Fruit fly (Drosophila melanogaster) whole organism, embryonic: Measurements from ENCODE around the gene CG12477.

Experiments
- Abd-B ChIP-seq: fragments of 200-800 bp; sonication (Bioruptor generic); optimal IDR thresholded peaks from 2 replicates; lab custom pipeline; 2018; ENCODE audit warnings: missing biosample characterization, mild to moderate bottlenecking, missing genetic modification characterization, moderate library complexity
- BEAF-32 ChIP-seq: fragments of 200-800 bp; sonication (Bioruptor generic); optimal IDR thresholded peaks from 3 replicates; lab custom pipeline; 2017; ENCODE audit warnings: missing biosample characterization, missing genetic modification characterization, mild to moderate bottlenecking, moderate library complexity, missing genetic modification reagents
- Bgb ChIP-seq: fragments of 200-800 bp; sonication (Bioruptor generic); IDR thresholded peaks from 2 replicates; pipeline ENCODE4 v1.3.6; 2022; ENCODE audit warnings: missing biosample characterization, missing genetic modification characterization; ENCODE audit not compliant: partially characterized antibody
- Blimp-1 ChIP-seq: fragments of 200-800 bp; sonication (Bioruptor generic); optimal IDR thresholded peaks from 3 replicates; lab custom pipeline; 2018; ENCODE audit warnings: missing biosample characterization, missing genetic modification characterization, mild to moderate bottlenecking, moderate library complexity, missing genetic modification reagents
- BtbVII ChIP-seq: fragments of 200-800 bp; sonication (Bioruptor generic); optimal IDR thresholded peaks from 3 replicates; lab custom pipeline; 2017; ENCODE audit warnings: missing biosample characterization, mild to moderate bottlenecking, missing genetic modification characterization
- C15 ChIP-seq: fragments of 200-800 bp; sonication (Bioruptor generic); IDR thresholded peaks from 3 replicates; pipeline ENCODE4 v1.3.6; 2022; ENCODE audit warnings: missing biosample characterization, missing genetic modification characterization
- CG1024 ChIP-seq: fragments of 200-800 bp; sonication (Bioruptor generic); IDR thresholded peaks from 2 replicates; pipeline ENCODE4 v1.3.6; 2022; ENCODE audit warnings: missing biosample characterization, missing genetic modification characterization
- CG10321 ChIP-seq: fragments of 200-800 bp; sonication (Bioruptor generic); IDR thresholded peaks from 2 replicates; pipeline ENCODE4 v1.3.6; 2022; ENCODE audit warnings: missing biosample characterization, missing genetic modification characterization
- CG10543 ChIP-seq: fragments of 200-800 bp; sonication (Bioruptor generic); optimal IDR thresholded peaks from 3 replicates; lab custom pipeline; 2017; ENCODE audit warnings: missing biosample characterization, mild to moderate bottlenecking, missing genetic modification characterization, moderate library complexity
- CG11695 ChIP-seq: fragments of 200-800 bp; sonication (Bioruptor generic); IDR thresholded peaks from 3 replicates; pipeline ENCODE4 v1.3.6; 2022; ENCODE audit warnings: missing biosample characterization, missing genetic modification characterization
- CG13894 ChIP-seq: fragments of 200-800 bp; sonication (Bioruptor generic); optimal IDR thresholded peaks from 3 replicates; lab custom pipeline; 2018; ENCODE audit warnings: missing biosample characterization, mild to moderate bottlenecking, missing genetic modification characterization, moderate library complexity
- CG1529 ChIP-seq: fragments of 200-800 bp; sonication (Bioruptor generic); optimal IDR thresholded peaks from 3 replicates; lab custom pipeline; 2018; ENCODE audit warnings: missing biosample characterization, missing genetic modification characterization
- CG17385 ChIP-seq: fragments of 200-800 bp; sonication (Bioruptor generic); optimal IDR thresholded peaks from 3 replicates; lab custom pipeline; 2018; ENCODE audit warnings: missing biosample characterization, mild to moderate bottlenecking, missing genetic modification characterization
- CG2889 ChIP-seq: fragments of 200-800 bp; sonication (Bioruptor generic); IDR thresholded peaks from 3 replicates; pipeline ENCODE4 v1.3.6; 2022; ENCODE audit warnings: missing biosample characterization, missing genetic modification characterization
- CG31224 ChIP-seq: fragments of 200-800 bp; sonication (Bioruptor generic); IDR thresholded peaks from 2 replicates; pipeline ENCODE4 v1.3.6; 2022; ENCODE audit warnings: missing biosample characterization, missing genetic modification characterization
- CG3163 ChIP-seq: fragments of 200-800 bp; sonication (Bioruptor generic); optimal IDR thresholded peaks from 3 replicates; lab custom pipeline; 2016; ENCODE audit warnings: missing biosample characterization, missing genetic modification characterization
- CG32772 ChIP-seq: fragments of 200-800 bp; sonication (Bioruptor generic); IDR thresholded peaks from 2 replicates; pipeline ENCODE4 v1.3.6; 2022; ENCODE audit warnings: missing biosample characterization, missing genetic modification characterization
- CG3995 ChIP-seq: fragments of 200-800 bp; sonication (Bioruptor generic); optimal IDR thresholded peaks from 3 replicates; lab custom pipeline; 2016; ENCODE audit warnings: missing biosample characterization, missing genetic modification characterization
- CG7839 ChIP-seq: fragments of 200-800 bp; sonication (Bioruptor generic); optimal IDR thresholded peaks from 3 replicates; lab custom pipeline; 2018; ENCODE audit warnings: missing biosample characterization, mild to moderate bottlenecking, missing genetic modification characterization, moderate library complexity
- CG7987 ChIP-seq: fragments of 200-800 bp; sonication (Bioruptor generic); optimal IDR thresholded peaks from 2 replicates; lab custom pipeline; 2018; ENCODE audit warnings: missing biosample characterization, mild to moderate bottlenecking, missing genetic modification characterization, moderate library complexity
- E2f2 ChIP-seq: fragments of 200-800 bp; sonication (Bioruptor generic); IDR thresholded peaks from 2 replicates; pipeline ENCODE4 v1.3.6; 2022; ENCODE audit warnings: missing biosample characterization, missing genetic modification characterization
- Ets65A ChIP-seq: fragments of 200-800 bp; sonication (Bioruptor generic); peaks from one replicate; lab custom pipeline; 2016; ENCODE audit warnings: missing biosample characterization, missing genetic modification characterization
- Hmr ChIP-seq: fragments of 200-800 bp; sonication (Bioruptor generic); optimal IDR thresholded peaks from 3 replicates; lab custom pipeline; 2017; ENCODE audit warnings: mild to moderate bottlenecking, missing biosample characterization, missing genetic modification reagents, missing genetic modification characterization
- Hr78 ChIP-seq, 2 experiments: fragments of 200-800 bp in 1 of 2; fragments of >200 bp in 1 of 2; sonication (Bioruptor generic) in 1 of 2; optimal IDR thresholded peaks; 2 replicates each; lab custom pipeline; 2017 to 2019; ENCODE audit warnings: missing biosample characterization in 2 of 2, missing genetic modification characterization in 2 of 2, mild to moderate bottlenecking in 1 of 2, moderate library complexity in 1 of 2
- MTF-1 ChIP-seq: fragments of 200-800 bp; sonication (Bioruptor generic); optimal IDR thresholded peaks from 2 replicates; lab custom pipeline; 2018; ENCODE audit warnings: missing biosample characterization, mild to moderate bottlenecking, missing genetic modification characterization, borderline replicate concordance
- Med ChIP-seq: fragments of 200-800 bp; sonication (Bioruptor generic); peaks from one replicate; lab custom pipeline; 2016; ENCODE audit warnings: missing biosample characterization, missing genetic modification characterization, mild to moderate bottlenecking, inconsistent platforms, moderate library complexity
- NFAT ChIP-seq: fragments of 200-800 bp; sonication (Bioruptor generic); IDR thresholded peaks from 2 replicates; pipeline ENCODE4 v1.3.6; 2022; ENCODE audit warnings: missing biosample characterization, missing genetic modification characterization
- Nf-YA ChIP-seq: fragments of 200-800 bp; sonication (Bioruptor generic); IDR thresholded peaks from 2 replicates; pipeline ENCODE4 v1.3.6; 2022; ENCODE audit warnings: missing biosample characterization, missing genetic modification characterization
- Ssrp ChIP-seq: fragments of 200-800 bp; sonication (Bioruptor generic); optimal IDR thresholded peaks from 2 replicates; lab custom pipeline; 2018; ENCODE audit warnings: missing biosample characterization, mild to moderate bottlenecking, missing genetic modification characterization, moderate library complexity
- Stat92E ChIP-seq, 3 experiments: fragments of >200 bp in 2 of 3; fragments of 200-800 bp in 1 of 3; sonication (Bioruptor generic) in 1 of 3; optimal IDR thresholded peaks; 2 replicates each; lab custom pipeline; 2017 to 2019; ENCODE audit warnings: missing biosample characterization in 3 of 3, missing genetic modification characterization in 3 of 3, mild to moderate bottlenecking in 1 of 3, moderate library complexity in 1 of 3
- Taf1 ChIP-seq: fragments of 200-800 bp; sonication (Bioruptor generic); IDR thresholded peaks from 2 replicates; pipeline ENCODE4 v1.3.6; 2022; ENCODE audit warnings: missing biosample characterization, missing genetic modification characterization
- ase ChIP-seq: fragments of 200-800 bp; sonication (Bioruptor generic); IDR thresholded peaks from 3 replicates; pipeline ENCODE4 v1.3.6; 2022; ENCODE audit warnings: missing biosample characterization, missing genetic modification characterization
- crp ChIP-seq, 2 experiments: fragments of 200-800 bp; sonication (Bioruptor generic); optimal IDR thresholded peaks; 2 replicates in 1 of 2; 3 replicates in 1 of 2; lab custom pipeline; 2017; ENCODE audit warnings: missing biosample characterization in 2 of 2, missing genetic modification characterization in 2 of 2, mild to moderate bottlenecking in 1 of 2, moderate library complexity in 1 of 2
- gem ChIP-seq: fragments of 200-800 bp; sonication (Bioruptor generic); optimal IDR thresholded peaks from 2 replicates; lab custom pipeline; 2019; ENCODE audit warnings: missing biosample characterization, mild to moderate bottlenecking, missing genetic modification characterization, moderate library complexity
- klu ChIP-seq: fragments of 200-800 bp; sonication (Bioruptor generic); IDR thresholded peaks from 2 replicates; pipeline ENCODE4 v1.3.6; 2022; ENCODE audit warnings: missing biosample characterization, missing genetic modification characterization
- nmo ChIP-seq: fragments of 200-800 bp; sonication (Bioruptor generic); optimal IDR thresholded peaks from 2 replicates; lab custom pipeline; 2018; ENCODE audit warnings: missing biosample characterization, mild to moderate bottlenecking, missing genetic modification characterization, moderate library complexity
- pros ChIP-seq: fragments of 200-800 bp; sonication (Bioruptor generic); optimal IDR thresholded peaks from 3 replicates; lab custom pipeline; 2019; ENCODE audit warnings: missing biosample characterization, mild to moderate bottlenecking, missing genetic modification characterization, moderate library complexity
- row ChIP-seq: fragments of 200-800 bp; sonication (Bioruptor generic); IDR thresholded peaks from 3 replicates; pipeline ENCODE4 v1.3.6; 2022; ENCODE audit warnings: missing biosample characterization, missing genetic modification characterization
- sc ChIP-seq, 3 experiments: fragments of >200 bp in 2 of 3; fragments of 200-800 bp in 1 of 3; sonication (Bioruptor generic) in 1 of 3; optimal IDR thresholded peaks; 2 replicates in 2 of 3; 3 replicates in 1 of 3; lab custom pipeline; 2017; ENCODE audit warnings: mild to moderate bottlenecking in 1 of 3, missing biosample characterization in 1 of 3, missing genetic modification characterization in 1 of 3, missing genetic modification reagents in 1 of 3
- so ChIP-seq: fragments of 200-800 bp; sonication (Bioruptor generic); IDR thresholded peaks from 3 replicates; pipeline ENCODE4 v1.3.6; 2022; ENCODE audit warnings: missing biosample characterization, missing genetic modification characterization
- sr ChIP-seq: fragments of 200-800 bp; sonication (Bioruptor generic); IDR thresholded peaks from 3 replicates; pipeline ENCODE4 v1.3.6; 2022; ENCODE audit warnings: missing biosample characterization, missing genetic modification characterization
- sug ChIP-seq: fragments of 200-800 bp; optimal IDR thresholded peaks from 2 replicates; lab custom pipeline; 2019; ENCODE audit warnings: missing biosample characterization, mild to moderate bottlenecking, missing genetic modification characterization, moderate library complexity
- vvl ChIP-seq: fragments of 200-800 bp; sonication (Bioruptor generic); IDR thresholded peaks from 2 replicates; pipeline ENCODE4 v1.3.6; 2022; ENCODE audit warnings: missing biosample characterization, missing genetic modification characterization
- yki ChIP-seq: fragments of >200 bp; optimal IDR thresholded peaks from 3 replicates; lab custom pipeline; 2018
- z ChIP-seq: fragments of 200-800 bp; sonication (Bioruptor generic); IDR thresholded peaks from 3 replicates; pipeline ENCODE4 v1.3.6; 2022; ENCODE audit warnings: missing biosample characterization, missing genetic modification characterization
- zf30C ChIP-seq: fragments of 200-800 bp; sonication (Bioruptor generic); optimal IDR thresholded peaks from 3 replicates; lab custom pipeline; 2018; ENCODE audit warnings: missing biosample characterization, mild to moderate bottlenecking, missing genetic modification characterization

The CG12477 gene

DNA sequence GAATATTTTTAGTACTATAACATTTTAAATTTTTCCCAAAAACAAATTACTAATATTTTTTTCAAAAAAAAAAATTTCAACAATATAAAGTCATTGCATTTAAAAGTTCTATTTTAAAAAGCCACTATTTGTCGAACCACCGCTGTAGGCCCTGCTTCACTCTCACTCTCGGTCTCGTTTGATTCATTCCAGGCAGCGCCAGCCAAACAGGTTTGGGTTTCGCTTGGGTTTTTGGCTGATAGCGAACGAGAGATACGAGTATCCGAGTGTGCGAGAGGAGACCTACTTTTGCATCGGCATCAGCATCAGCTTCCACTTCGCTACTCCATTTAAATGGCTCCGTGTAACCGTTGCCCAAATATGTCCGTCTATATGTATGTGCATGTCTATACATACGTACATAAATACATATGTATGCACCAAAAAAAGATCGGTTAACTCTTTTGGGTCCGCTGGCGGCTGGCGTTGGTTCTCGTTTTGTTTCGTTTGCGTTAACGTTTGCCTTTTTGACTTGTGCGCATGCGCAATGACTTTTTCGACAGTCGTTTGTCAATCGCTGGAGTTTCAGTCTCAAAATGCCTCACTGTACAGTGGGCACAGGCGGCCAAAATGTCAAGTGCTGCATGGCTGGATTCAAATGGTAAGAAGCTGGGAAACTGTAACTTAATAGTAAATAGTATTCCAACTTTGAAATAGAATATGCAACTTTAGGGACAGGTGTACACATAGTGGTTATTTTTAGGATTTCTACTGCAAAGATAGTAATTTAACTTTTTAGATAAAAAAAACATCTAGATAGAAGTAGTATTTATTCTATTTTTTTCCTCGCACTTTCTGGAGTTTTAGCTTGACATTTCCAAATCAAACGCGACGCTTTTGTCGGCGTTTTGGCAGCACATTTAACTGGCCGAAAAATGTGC, 46.0 kb upstream of the CG12477 start (continued):
- TF ChIP-seq CG10543 (GFP tag; lab: Kevin White, UChicago) (peak; percentile 24), vvl (GFP tag; lab: Robert Waterston, UW) (peak; percentile 40; the same call in 1 of the 2 replicates), Bgb (GFP tag; lab: Robert Waterston, UW) (no peak), Hmr (GFP tag; lab: Kevin White, UChicago) (peak; percentile 75), Ssrp (tag; lab: Kevin White, UChicago) (peak; percentile 64), Nf-YA (GFP tag; lab: Robert Waterston, UW) (no peak; the same call in 1 of the 2 replicates), Abd-B (GFP tag; lab: Kevin White, UChicago) (peak; percentile 76), CG10321 (GFP tag; lab: Robert Waterston, UW) (peak; percentile 18; the same call in 1 of the 2 replicates), CG1024 (GFP tag; lab: Robert Waterston, UW) (no peak), CG32772 (GFP tag; lab: Robert Waterston, UW) (peak; percentile 63), nmo (peak; percentile 73), zf30C (no peak), sc (optimal IDR thresholded peaks at IDR 0.05; lab: Kevin White, UChicago) (no peak), sc (GFP tag; optimal IDR thresholded peaks at IDR 0.05; lab: Kevin White, UChicago) (peak; percentile 5), CG2889 (GFP tag; lab: Robert Waterston, UW) (peak; percentile 59; the same call in 1 of the 3 replicates), ase (GFP tag; lab: Robert Waterston, UW) (0 out of 3 replicates have a peak, but pooled peaks have one; percentile 32), yki (lab: Kevin White, UChicago) (no peak), Taf1 (0 out of 2 replicates have a peak, but pooled peaks have one; percentile 11), sr (no peak), z (GFP tag; lab: Robert Waterston, UW) (0 out of 3 replicates have a peak, but pooled peaks have one; percentile 5), so (GFP tag; lab: Robert Waterston, UW) (peak; percentile 69; the same call in 1 of the 3 replicates), E2f2 (peak; percentile 54), pros (GFP tag; lab: Kevin White, UChicago) (no peak), row (GFP tag; lab: Robert Waterston, UW) (peak; percentile 79), C15 (GFP tag; lab: Robert Waterston, UW) (0 out of 3 replicates have a peak, but pooled peaks have one; percentile 33), Med (peak; percentile 89), BEAF-32 (GFP tag; lab: Kevin White, UChicago) (no peak), NFAT (GFP tag; lab: Robert Waterston, UW) (peak; percentile 8; the same call in 1 of the 2 replicates), klu (GFP tag; lab: Robert Waterston, UW) (0 out of 2 replicates have a peak, but pooled peaks have one; percentile 35), CG3163 (GFP tag; lab: Kevin White, UChicago) (no peak), CG7839 (tag; lab: Kevin White, UChicago) (peak; percentile 85), crp (GFP tag; optimal IDR thresholded peaks at IDR 0.05; lab: Kevin White, UChicago) (peak in 1 of 2 experiments; percentile 34), CG3995 (no peak), BtbVII (GFP tag; lab: Kevin White, UChicago) (peak; percentile 62), CG11695 (GFP tag; lab: Robert Waterston, UW) (peak; percentile 85), CG31224 (GFP tag; lab: Robert Waterston, UW) (peak; percentile 37; the same call in 1 of the 2 replicates), sug (peak; percentile 44), CG1529 (GFP tag; lab: Kevin White, UChicago) (peak; percentile 63), CG17385 (GFP tag; lab: Kevin White, UChicago) (peak; percentile 76), Ets65A (GFP tag; lab: Kevin White, UChicago) (peak; percentile 87), Hr78 (GFP tag; optimal IDR thresholded peaks at IDR 0.05; lab: Kevin White, UChicago) (peak in 1 of 2 experiments; percentile 48), Blimp-1 (GFP tag; lab: Kevin White, UChicago) (peak; percentile 96), CG7987 (no peak), gem (tag; lab: Kevin White, UChicago) (peak; percentile 88), CG13894 (tag; lab: Kevin White, UChicago) (no peak), Stat92E (GFP tag; optimal IDR thresholded peaks at IDR 0.05; lab: Kevin White, UChicago) (no peak), MTF-1 (peak; percentile 9)
